Fruit fly (Drosophila melanogaster) whole organism, larva: Measurements from ENCODE around the gene CG13875.
A peak's percentile ranks its signal among the peaks of the same experiment; 100 is the strongest.

Experiments
- noc ChIP-seq: fragments of 200-800 bp; sonication (Bioruptor generic); optimal IDR thresholded peaks from 3 replicates; lab custom pipeline; 2019; ENCODE audit warnings: missing biosample characterization, mild to moderate bottlenecking, missing genetic modification characterization, moderate library complexity

CG13875 gene

DNA sequence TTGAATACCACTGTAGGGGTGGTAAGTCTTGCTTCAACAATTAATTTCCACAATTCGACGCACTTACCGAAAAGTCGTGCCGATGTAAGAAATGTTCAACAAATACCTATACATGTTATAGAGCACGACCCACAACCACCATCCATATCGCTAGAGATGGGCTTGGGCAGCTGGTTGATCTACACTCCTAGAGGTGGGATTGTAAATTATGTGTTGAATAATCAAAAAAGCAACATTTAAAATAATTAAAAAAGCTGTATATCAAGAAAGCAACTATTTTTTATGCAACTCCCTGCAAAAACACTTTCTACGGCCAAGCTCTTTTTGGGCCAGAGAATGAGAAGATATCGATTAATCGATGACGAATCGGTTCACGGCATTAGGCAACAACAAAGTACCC, 4.5 kb downstream of the CG13875 start, which contains the start of the genes CG34140, Mkp and Mtch:
Gene CG34140, minus strand, starts transcription at position 174 of the 400 bp plus-strand sequence.
Gene Mkp, minus strand, starts transcription at position 290 of the 400 bp plus-strand sequence.
Gene Mtch, plus strand, starts transcription at position 376 of the 400 bp plus-strand sequence.
- TF ChIP-seq noc (tag; lab: Kevin White, UChicago), result no peak

DNA sequence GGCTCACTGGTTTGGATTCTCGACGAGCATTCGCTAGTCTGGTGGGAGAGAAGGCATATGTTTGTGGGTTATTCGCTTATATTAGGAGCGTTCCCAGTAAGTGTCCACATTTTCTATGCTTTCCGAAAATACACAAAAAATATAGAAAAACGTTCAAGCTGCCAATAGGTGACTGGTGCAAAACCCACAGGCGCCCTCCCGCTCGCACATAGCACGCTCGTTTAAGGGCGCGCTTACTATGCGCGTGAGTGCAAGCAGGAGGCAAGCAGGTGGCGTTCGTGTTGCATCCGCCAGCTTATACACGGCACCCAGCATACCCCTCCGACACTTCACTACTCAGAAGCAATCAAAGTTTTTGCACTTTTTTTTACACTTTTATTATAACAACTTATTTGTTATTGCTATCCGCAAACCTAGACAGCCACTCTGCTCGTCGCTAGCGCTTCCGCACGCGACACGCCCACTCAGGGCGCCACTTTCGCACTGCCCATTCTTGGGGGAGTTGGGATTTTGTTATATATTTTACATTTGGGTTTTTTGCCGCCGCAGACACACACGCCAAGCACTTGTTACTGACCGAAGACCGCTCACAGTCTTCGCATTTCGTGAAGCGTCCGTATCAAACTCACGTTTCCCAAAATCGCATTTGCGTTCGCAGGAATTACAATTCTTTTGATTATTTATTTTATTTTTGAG, 19.5 kb downstream of the CG13875 start:
- no peak for TF ChIP-seq noc (tag; lab: Kevin White, UChicago)

DNA sequence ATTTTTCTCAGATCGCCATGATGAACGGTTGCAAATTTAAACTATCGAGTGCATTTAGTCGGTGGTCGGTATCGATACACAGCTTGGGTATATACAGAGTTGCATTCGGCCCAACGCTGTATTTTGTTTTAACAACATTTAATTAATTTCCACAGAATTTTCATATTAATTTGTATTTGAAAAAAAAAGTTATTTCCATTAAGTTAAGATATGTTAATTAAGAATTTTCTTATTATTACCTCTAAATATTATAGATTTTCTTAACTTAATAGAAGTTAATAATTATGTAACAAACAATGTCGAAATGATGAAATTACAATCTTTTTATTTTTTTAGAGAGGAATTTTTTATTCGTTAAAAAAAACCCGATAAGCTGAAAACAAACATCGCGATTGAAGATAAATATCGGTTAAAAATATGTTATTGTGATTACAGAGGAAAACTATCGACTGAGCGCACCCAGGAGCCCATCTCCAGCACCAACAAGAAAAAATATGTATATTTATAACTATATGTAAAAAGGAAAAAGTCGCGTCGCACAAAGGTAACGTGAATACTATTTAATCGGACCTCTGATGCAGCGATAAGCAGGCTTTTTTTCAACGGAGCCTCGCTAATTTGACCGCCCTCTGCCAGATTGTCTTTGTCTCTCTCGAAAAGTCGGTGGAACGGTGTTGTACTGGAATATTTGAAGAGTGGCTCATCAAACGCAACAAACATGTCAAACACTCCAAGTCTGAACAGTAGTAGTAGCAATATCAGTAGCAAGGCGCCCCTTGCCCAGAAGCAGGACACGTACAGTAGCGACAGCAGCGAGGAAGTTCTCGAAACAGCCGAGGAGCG, 20.3 kb downstream of the CG13875 start, which contains the start of the genes rno and mri:
Gene rno, minus strand, starts transcription at position 9 of the 843 bp plus-strand sequence.
Gene mri, plus strand, starts transcription at position 421 of the 843 bp plus-strand sequence.
- TF ChIP-seq noc (tag; lab: Kevin White, UChicago), result peak; percentile 65

DNA sequence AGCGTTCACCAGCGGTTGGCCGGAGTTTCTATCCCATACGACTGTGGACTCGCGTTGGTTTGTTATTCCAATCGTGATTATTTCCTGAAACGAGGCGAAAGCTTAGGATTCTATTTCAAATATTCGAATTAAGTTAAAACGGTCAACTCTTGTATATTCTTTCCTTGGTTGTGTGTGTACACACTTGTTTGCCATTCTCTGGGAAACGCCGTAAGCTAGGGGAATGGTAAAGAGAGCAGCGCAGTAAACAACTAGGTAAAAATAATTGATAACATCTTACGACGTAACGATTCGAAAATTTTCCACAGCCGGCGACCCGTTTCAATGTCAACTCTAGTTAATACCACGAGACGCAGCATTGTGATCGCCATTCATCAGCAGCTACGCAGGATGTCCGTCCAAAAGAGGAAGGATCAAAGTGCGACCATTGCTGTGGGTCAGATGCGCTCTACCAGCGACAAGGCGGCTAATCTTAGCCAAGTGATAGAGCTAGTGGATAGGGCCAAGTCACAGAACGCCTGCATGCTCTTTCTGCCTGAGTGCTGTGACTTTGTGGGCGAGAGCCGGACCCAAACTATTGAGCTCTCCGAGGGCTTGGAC, 23.9 kb downstream of the CG13875 start, which contains the start of gene NitFhit:
Gene NitFhit, plus strand, starts transcription at position 195 of the 600 bp plus-strand sequence.
- peak; percentile 16 for TF ChIP-seq noc (tag; lab: Kevin White, UChicago)

DNA sequence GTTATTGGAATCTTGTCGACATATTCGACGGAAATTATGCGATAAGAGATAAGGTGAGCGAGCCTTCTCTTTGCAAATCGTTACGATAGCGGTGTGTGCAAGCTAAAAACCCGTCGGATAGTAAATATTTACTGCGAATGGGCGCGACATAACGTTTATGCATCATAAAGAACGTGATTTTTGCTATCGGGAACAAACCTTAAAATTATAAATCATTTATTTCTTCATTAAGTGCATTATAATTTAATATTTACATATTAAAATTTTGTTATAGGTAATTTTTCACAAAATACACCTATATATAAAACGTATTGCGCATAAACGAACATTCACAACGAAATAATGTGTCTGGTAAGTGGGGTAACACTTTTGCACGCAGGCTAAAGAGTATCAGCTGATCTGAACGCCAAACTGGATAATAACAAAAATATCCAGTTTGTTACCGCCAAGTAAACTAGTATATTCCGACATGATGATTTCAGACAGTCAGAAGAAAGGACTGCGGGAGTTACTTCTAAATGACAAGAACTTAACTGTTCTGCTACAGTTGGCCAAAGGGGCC, 26.1 kb downstream of the CG13875 start, which contains the start of the genes Gk1 and CG13876:
Gene Gk1, minus strand, starts transcription at position 122 of the 562 bp plus-strand sequence.
Gene CG13876, plus strand, starts transcription at position 412 of the 562 bp plus-strand sequence.
- peak; percentile 98 for TF ChIP-seq noc (tag; lab: Kevin White, UChicago)

DNA sequence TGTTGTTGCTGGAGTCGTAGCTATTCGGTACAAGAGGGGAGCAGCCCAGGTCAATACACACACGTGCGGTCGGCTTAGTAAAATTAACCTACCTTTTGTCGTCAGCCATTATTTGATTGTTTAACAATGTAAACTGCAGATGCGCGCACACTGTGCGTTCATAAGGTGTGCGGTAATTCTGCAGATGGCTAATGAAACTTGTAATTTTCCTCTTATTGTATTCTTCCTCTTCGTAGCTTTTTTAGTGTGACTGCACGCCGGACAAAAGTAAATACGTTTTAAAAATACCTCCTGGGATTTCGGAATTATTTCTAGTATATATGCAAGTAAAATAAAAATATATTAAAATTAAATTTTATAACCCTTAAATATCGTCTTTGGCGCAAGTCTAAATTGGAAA, 31.5 kb downstream of the CG13875 start, which contains the start of gene Prp4k:
Gene Prp4k, minus strand, starts transcription at position 258 of the 400 bp plus-strand sequence.
- no peak for TF ChIP-seq noc (tag; lab: Kevin White, UChicago)

DNA sequence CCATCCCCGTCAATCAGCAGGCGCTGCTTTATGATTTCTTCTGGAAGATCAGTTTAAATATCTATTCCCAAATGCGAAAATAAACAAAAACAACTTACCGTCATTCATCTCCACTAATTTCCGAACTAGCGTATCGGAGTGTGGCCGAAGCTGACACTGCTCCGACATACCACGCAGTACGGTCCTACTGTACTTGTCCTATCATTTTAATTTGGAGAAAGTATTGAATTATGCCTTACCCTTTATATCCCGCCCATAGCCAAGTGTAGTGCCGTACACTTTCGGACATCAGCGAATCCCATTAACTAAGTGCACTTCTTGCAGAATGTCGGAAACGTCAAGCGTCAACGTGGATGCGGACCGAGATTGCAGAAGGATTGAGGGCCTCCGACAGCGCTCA, 32.8 kb downstream of the CG13875 start, which contains the start of the genes thoc7 and Dis3l2:
Gene thoc7, minus strand, starts transcription at position 168 of the 400 bp plus-strand sequence.
Gene Dis3l2, plus strand, starts transcription at position 190 of the 400 bp plus-strand sequence.
- TF ChIP-seq noc (tag; lab: Kevin White, UChicago), result no peak

DNA sequence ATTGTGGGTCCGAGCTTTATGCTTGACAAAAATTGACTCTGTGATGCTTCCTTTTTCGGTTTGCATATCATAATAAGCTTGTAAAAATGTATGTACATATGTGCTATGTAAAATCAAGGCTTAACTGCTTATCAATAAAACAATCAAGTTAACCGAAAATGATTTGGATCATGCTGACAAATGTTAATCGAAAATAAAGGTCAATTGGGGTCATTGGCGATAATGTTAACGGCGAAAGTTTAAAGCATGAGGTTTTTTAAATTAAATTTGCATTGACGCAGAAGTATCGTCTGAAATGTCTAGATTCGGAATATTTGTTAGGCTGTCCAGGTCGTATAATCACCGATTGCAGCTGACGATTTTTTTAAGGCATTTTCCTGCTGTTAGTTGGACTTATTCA, 36.6 kb downstream of the CG13875 start, which contains the start of gene Kaz1-ORFB:
Gene Kaz1-ORFB, plus strand, starts transcription at position 301 of the 400 bp plus-strand sequence.
- TF ChIP-seq noc (tag; lab: Kevin White, UChicago), result no peak

DNA sequence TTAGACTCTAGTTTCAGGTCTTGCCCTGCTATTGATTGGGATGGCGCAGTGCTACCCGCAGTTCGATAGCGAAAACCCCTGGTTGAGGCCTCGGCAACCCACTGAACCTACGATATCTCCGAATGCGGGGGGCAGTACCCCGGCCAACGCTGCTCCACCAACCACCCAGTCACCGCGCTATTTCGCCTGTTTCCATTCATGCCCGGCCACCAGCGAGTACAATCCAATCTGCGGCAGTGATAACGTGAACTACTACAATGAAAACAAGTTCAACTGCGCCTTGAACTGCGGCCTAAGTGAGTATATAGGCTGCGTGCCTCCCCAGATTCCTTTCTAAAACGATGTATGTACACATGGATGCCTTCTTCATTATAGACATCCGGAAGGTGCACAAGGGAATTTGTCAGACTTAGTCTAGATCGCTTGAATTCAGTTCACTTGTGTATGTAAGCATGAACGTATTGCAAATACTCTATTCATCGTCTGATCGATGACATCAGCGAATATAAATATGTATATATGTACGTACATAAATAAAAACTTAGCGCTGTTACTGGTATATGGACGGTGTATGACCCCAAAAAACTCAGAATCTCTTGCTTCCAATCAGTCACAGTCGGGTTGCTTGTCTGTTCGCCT, 37.9 kb downstream of the CG13875 start, which contains the start of gene CG13877:
Gene CG13877, plus strand, starts transcription at position 589 of the 639 bp plus-strand sequence.
- no peak for TF ChIP-seq noc (tag; lab: Kevin White, UChicago)

DNA sequence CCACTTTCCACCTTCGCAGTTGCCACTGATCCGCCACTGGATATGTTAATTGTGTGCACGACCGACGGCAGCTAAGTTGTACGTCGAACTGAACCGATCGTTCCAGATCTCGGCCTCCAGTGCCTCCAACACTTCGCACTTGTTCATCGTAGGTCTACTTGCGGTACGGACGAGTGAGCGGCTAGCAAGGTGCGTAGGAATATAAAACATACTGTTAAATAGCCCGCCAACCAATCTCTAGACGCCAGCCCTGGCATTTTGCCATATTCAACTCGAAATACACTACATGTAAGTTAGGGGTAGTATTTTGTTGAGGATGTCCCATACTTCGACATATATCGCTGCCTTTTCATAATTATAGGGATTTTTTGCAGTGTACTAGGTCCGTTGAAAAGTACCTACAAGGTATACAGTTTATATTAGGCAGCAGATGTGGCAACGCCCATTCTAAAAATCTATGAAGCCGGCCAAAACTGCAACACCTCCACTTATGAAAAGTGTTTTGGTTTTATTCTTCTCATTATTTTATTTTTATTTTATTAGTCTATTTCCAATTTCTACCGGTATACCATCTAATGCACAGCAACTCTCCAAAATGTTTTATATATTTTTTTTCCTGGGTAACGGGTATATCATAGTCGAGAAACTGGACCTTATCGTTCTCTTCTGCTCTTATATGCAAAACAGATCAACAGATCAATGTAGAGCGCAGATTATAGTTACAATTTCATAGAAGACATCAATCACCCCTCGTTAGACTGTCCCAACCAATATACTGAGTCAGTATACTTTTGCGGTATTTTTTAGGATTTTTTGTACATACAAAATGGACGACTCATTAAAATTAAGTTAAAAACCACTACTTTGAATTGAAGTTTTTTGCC, 43.5 kb downstream of the CG13875 start, which contains the start of the genes pyx and CG33229:
Gene pyx, minus strand, starts transcription at position 51 of the 884 bp plus-strand sequence.
Gene CG33229, plus strand, starts transcription at position 834 of the 884 bp plus-strand sequence.
- TF ChIP-seq noc (tag; lab: Kevin White, UChicago), result peak; percentile 64

DNA sequence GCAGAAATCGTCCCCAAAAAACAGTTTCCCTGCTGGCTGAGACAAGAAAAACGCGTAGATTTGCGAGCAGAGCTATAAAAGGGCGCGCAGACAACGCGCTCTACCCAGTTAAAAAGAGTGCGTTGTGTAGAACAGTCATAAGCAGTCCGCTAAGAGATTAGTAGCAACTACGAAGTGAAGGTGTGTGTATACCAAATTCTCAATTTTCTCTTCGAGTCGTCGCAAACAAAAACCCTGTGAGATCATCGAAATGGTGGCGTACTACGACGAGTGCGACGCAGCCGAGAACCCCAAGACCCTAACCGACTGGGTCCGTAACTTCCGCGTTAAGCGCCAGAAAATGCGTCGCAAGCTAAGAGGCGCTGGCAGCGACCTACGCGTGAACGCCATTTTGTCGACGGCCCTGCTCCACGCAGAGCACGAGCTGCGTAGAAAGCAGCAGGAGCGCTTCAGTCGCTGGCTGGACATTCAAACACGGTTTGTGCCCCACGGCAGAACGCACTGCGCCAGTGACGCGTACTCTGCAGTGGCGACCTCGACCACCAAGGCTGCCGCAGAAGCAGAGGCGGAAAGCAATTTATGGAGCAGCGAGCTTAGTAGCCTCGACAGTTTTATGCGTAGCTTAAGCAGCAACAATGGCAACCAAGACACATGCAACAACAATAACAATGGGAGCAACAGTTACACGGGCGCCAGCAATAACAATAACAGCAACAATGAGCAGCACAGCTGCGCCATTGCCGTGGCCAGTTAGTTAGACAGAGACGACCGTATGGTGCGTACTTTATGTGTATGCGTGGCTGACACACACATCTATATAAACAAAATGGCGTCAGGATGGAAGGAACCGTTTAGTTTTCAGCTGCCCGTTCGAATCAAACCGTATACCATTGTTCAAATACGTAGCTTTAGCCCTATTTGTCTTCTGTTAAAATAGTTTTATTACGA, 44.6 kb downstream of the CG13875 start:
- TF ChIP-seq noc (tag; lab: Kevin White, UChicago), result no peak

DNA sequence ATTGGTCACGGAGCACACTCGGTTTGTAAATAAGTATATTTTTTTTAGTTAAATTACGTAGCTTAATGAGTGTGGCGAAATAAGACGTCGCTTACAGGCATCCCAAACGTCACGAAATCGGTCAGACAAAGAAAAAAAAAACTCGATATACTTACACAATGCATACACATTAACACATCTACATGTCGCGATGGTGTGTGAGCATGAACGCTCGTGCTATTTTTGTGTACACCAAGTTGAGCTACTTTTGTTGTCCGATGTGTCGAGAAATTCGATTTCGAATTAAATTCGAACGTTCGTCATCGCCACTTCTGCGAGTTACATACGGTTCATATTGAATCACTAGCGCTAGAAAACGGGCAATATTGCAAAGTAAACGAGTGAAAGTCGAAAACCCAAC, 45.4 kb downstream of the CG13875 start:
- no peak for TF ChIP-seq noc (tag; lab: Kevin White, UChicago)
